Worm (Caenorhabditis elegans) whole organism, L3 larva: Measurements from ENCODE around the gene srm-6.
A peak's percentile ranks its signal among the peaks of the same experiment; 100 is the strongest.

Experiments used
- R02D3.7 ChIP-seq: fragments of 150-350 bp; optimal IDR thresholded peaks from 2 replicates; lab custom pipeline; 2014; ENCODE audit warnings: missing biosample characterization, missing genetic modification characterization
- ZK546.5 ChIP-seq: sonication (generic microtip); optimal IDR thresholded peaks from 2 replicates; lab custom pipeline; 2017; ENCODE audit warnings: missing biosample characterization, missing genetic modification characterization
- ama-1 ChIP-seq: fragments of 150-350 bp; optimal IDR thresholded peaks from 2 replicates; lab custom pipeline; 2018
- ceh-16 ChIP-seq: sonication (generic microtip); optimal IDR thresholded peaks from 2 replicates; lab custom pipeline; 2017; ENCODE audit warnings: missing biosample characterization, missing genetic modification characterization
- ceh-28 ChIP-seq: fragments of 150-350 bp; optimal IDR thresholded peaks from 2 replicates; lab custom pipeline; 2014; ENCODE audit warnings: missing biosample characterization, missing genetic modification reagents, missing genetic modification characterization
- ceh-82 ChIP-seq: fragments of 150-350 bp; optimal IDR thresholded peaks from 2 replicates; lab custom pipeline; 2014; ENCODE audit warnings: missing biosample characterization, missing genetic modification characterization
- daf-12 ChIP-seq: fragments of 150-350 bp; optimal IDR thresholded peaks from 2 replicates; lab custom pipeline; 2014; ENCODE audit warnings: missing biosample characterization, missing genetic modification reagents, missing genetic modification characterization
- egl-27 ChIP-seq: sonication (generic microtip); optimal IDR thresholded peaks from 4 replicates; lab custom pipeline; 2017; ENCODE audit warnings: missing biosample characterization, missing genetic modification reagents, missing genetic modification characterization
- elt-1 ChIP-seq: fragments of 150-350 bp; optimal IDR thresholded peaks from 2 replicates; lab custom pipeline; 2014; ENCODE audit warnings: missing biosample characterization, missing genetic modification characterization
- elt-2 ChIP-seq: sonication (generic microtip); optimal IDR thresholded peaks from 2 replicates; lab custom pipeline; 2016; ENCODE audit warnings: missing genetic modification reagents, mild to moderate bottlenecking, missing genetic modification characterization, missing compliant biosample characterization
- elt-3 ChIP-seq, 3 experiments: fragments of 150-350 bp in 1 of 3; sonication (generic microtip) in 2 of 3; optimal IDR thresholded peaks; 2 replicates in 2 of 3; 4 replicates in 1 of 3; lab custom pipeline; 2014 to 2017; ENCODE audit warnings: missing biosample characterization in 3 of 3, missing genetic modification characterization in 3 of 3
- eor-1 ChIP-seq, 2 experiments: fragments of 150-350 bp; optimal IDR thresholded peaks; 2 replicates each; lab custom pipeline; 2014 to 2018; ENCODE audit warnings: missing biosample characterization in 2 of 2, missing genetic modification characterization in 2 of 2
- fkh-10 ChIP-seq: sonication (generic microtip); optimal IDR thresholded peaks from 2 replicates; lab custom pipeline; 2017; ENCODE audit warnings: missing biosample characterization, missing genetic modification reagents, missing genetic modification characterization
- fkh-2 ChIP-seq: fragments of 150-350 bp; optimal IDR thresholded peaks from 2 replicates; lab custom pipeline; 2014; ENCODE audit warnings: missing biosample characterization, missing genetic modification reagents, missing genetic modification characterization
- fos-1 ChIP-seq: fragments of 150-350 bp; optimal IDR thresholded peaks from 2 replicates; lab custom pipeline; 2014; ENCODE audit warnings: missing biosample characterization, missing genetic modification characterization
- hmg-11 ChIP-seq: sonication (generic microtip); optimal IDR thresholded peaks from 2 replicates; lab custom pipeline; 2016; ENCODE audit warnings: missing genetic modification characterization, missing compliant biosample characterization
- jun-1 ChIP-seq: fragments of 150-350 bp; optimal IDR thresholded peaks from 2 replicates; lab custom pipeline; 2014; ENCODE audit warnings: missing biosample characterization, missing genetic modification reagents, missing genetic modification characterization
- lin-15B ChIP-seq: fragments of 150-350 bp; optimal IDR thresholded peaks from 2 replicates; lab custom pipeline; 2014; ENCODE audit warnings: missing biosample characterization, missing genetic modification characterization
- lin-39 ChIP-seq: fragments of 150-350 bp; optimal IDR thresholded peaks from 2 replicates; lab custom pipeline; 2018; ENCODE audit warnings: missing biosample characterization, missing genetic modification reagents, missing genetic modification characterization
- lsy-12 ChIP-seq: sonication (generic microtip); optimal IDR thresholded peaks from 2 replicates; lab custom pipeline; 2016; ENCODE audit warnings: mild to moderate bottlenecking, missing genetic modification characterization, missing compliant biosample characterization
- mdl-1 ChIP-seq: fragments of 150-350 bp; optimal IDR thresholded peaks from 2 replicates; lab custom pipeline; 2014; ENCODE audit warnings: missing biosample characterization, missing genetic modification characterization
- nfya-1 ChIP-seq: sonication (generic microtip); optimal IDR thresholded peaks from 2 replicates; lab custom pipeline; 2017; ENCODE audit warnings: missing genetic modification characterization, mild to moderate bottlenecking, missing compliant biosample characterization, antibody characterized with exemption, moderate library complexity; ENCODE audit not compliant: insufficient read depth
- nhr-11 ChIP-seq: fragments of 150-350 bp; optimal IDR thresholded peaks from 2 replicates; lab custom pipeline; 2014; ENCODE audit warnings: missing biosample characterization, missing genetic modification characterization
- nhr-12 ChIP-seq: fragments of 150-350 bp; optimal IDR thresholded peaks from 2 replicates; lab custom pipeline; 2014; ENCODE audit warnings: missing biosample characterization, missing genetic modification characterization
- nhr-23 ChIP-seq: fragments of 150-350 bp; optimal IDR thresholded peaks from 2 replicates; lab custom pipeline; 2014; ENCODE audit warnings: missing biosample characterization, missing genetic modification reagents, missing genetic modification characterization
- nhr-237 ChIP-seq: fragments of 150-350 bp; optimal IDR thresholded peaks from 2 replicates; lab custom pipeline; 2014; ENCODE audit warnings: missing biosample characterization, missing genetic modification characterization
- nhr-25 ChIP-seq: sonication (generic microtip); optimal IDR thresholded peaks from 2 replicates; lab custom pipeline; 2017; ENCODE audit warnings: missing biosample characterization, missing genetic modification characterization
- nhr-28 ChIP-seq: fragments of 150-350 bp; optimal IDR thresholded peaks from 2 replicates; lab custom pipeline; 2014; ENCODE audit warnings: missing biosample characterization, missing genetic modification characterization
- nhr-43 ChIP-seq: sonication (generic microtip); optimal IDR thresholded peaks from 2 replicates; lab custom pipeline; 2016; ENCODE audit warnings: mild to moderate bottlenecking, missing genetic modification characterization, missing compliant biosample characterization; ENCODE audit not compliant: poor library complexity, severe bottlenecking
- nhr-76 ChIP-seq: fragments of 150-350 bp; sonication (generic microtip); optimal IDR thresholded peaks from 5 replicates; lab custom pipeline; 2014; ENCODE audit warnings: missing biosample characterization, missing genetic modification characterization
- nhr-77 ChIP-seq: fragments of 150-350 bp; optimal IDR thresholded peaks from 2 replicates; lab custom pipeline; 2014; ENCODE audit warnings: missing biosample characterization, missing genetic modification characterization
- pha-4 ChIP-seq: fragments of 150-350 bp; optimal IDR thresholded peaks from 2 replicates; lab custom pipeline; 2014; ENCODE audit warnings: missing biosample characterization, missing genetic modification reagents, missing genetic modification characterization
- pqm-1 ChIP-seq: fragments of 150-350 bp; optimal IDR thresholded peaks from 2 replicates; lab custom pipeline; 2017; ENCODE audit warnings: missing biosample characterization, missing genetic modification characterization, inconsistent platforms
- sea-2 ChIP-seq: fragments of 150-350 bp; sonication (generic microtip); optimal IDR thresholded peaks from 4 replicates; lab custom pipeline; 2014; ENCODE audit warnings: missing biosample characterization, missing genetic modification reagents, missing genetic modification characterization
- skn-1 ChIP-seq: fragments of 150-350 bp; optimal IDR thresholded peaks from 2 replicates; lab custom pipeline; 2014; ENCODE audit warnings: missing biosample characterization, missing genetic modification characterization
- snpc-4 ChIP-seq: fragments of 150-350 bp; optimal IDR thresholded peaks from 2 replicates; lab custom pipeline; 2014; ENCODE audit warnings: missing biosample characterization, missing genetic modification characterization
- tbx-2 ChIP-seq: sonication (generic microtip); optimal IDR thresholded peaks from 2 replicates; lab custom pipeline; 2016; ENCODE audit warnings: mild to moderate bottlenecking, missing genetic modification characterization, missing compliant biosample characterization
- unc-62 ChIP-seq: fragments of 150-350 bp; sonication (generic microtip); optimal IDR thresholded peaks from 4 replicates; lab custom pipeline; 2014; ENCODE audit warnings: missing biosample characterization, missing genetic modification reagents, missing genetic modification characterization
- zag-1 ChIP-seq: fragments of 150-350 bp; optimal IDR thresholded peaks from 2 replicates; lab custom pipeline; 2014; ENCODE audit warnings: missing biosample characterization, missing genetic modification characterization
- ztf-11 ChIP-seq: fragments of 150-350 bp; optimal IDR thresholded peaks from 2 replicates; lab custom pipeline; 2014; ENCODE audit warnings: missing biosample characterization, missing genetic modification characterization

Gene srm-6

ce11 chrV:14357347-14357746 lies 20.6 kb downstream of the srm-6 start:
- peak; percentile 86 for TF ChIP-seq nfya-1
- TF ChIP-seq, all 47 proteins: peak for 1; not testable (repeated sequence) for 46

ce11 chrV:14358577-14358976 lies 21.8 kb downstream of the srm-6 start, which contains the start of gene Y49A3A.4:
Gene Y49A3A.4, minus strand, starts transcription at chrV:14358890.
- TF ChIP-seq elt-2 (tag; lab: Kevin White, UChicago) (peak; percentile 11), skn-1 (tag; lab: Kevin White, UChicago) (no peak), snpc-4 (peak; percentile 77), nfya-1 (peak; percentile 14), sea-2 (no peak)

ce11 chrV:14361973-14362372 lies 25.2 kb downstream of the srm-6 start:
- TF ChIP-seq ceh-28 = no peak
- TF ChIP-seq pha-4 (tag; lab: Kevin White, UChicago) = no peak
- TF ChIP-seq nhr-43 = no peak
- no peak for TF ChIP-seq nhr-25 (tag; lab: Kevin White, UChicago)
- TF ChIP-seq eor-1 (tag; optimal IDR thresholded peaks at IDR 0.05; lab: Kevin White, UChicago) = no peak
- no peak for TF ChIP-seq ceh-82 (tag; lab: Kevin White, UChicago)
- no peak for TF ChIP-seq jun-1 (tag; lab: Kevin White, UChicago)
- no peak for TF ChIP-seq nhr-76
- TF ChIP-seq nhr-237 (tag; lab: Kevin White, UChicago) = no peak
- no peak for TF ChIP-seq nhr-12 (tag; lab: Kevin White, UChicago)

ce11 chrV:14364586-14365248 lies 28.0 kb downstream of the srm-6 start:
- no peak for TF ChIP-seq mdl-1 (tag; lab: Kevin White, UChicago)
- TF ChIP-seq nhr-76 = no peak
- TF ChIP-seq nhr-25 (tag; lab: Kevin White, UChicago) = peak; percentile 88
- TF ChIP-seq lsy-12 (tag; lab: Kevin White, UChicago) = peak; percentile 29
- TF ChIP-seq elt-2 (tag; lab: Kevin White, UChicago) = no peak
- TF ChIP-seq pqm-1 = no peak
- TF ChIP-seq nhr-43 = peak; percentile 46
- TF ChIP-seq hmg-11 (tag; lab: Kevin White, UChicago) = peak; percentile 66
- peak; percentile 14 for TF ChIP-seq nhr-23 (tag; lab: Kevin White, UChicago)
- TF ChIP-seq lin-39 (tag; lab: Kevin White, UChicago) = peak; percentile 47
- TF ChIP-seq snpc-4 = no peak
- TF ChIP-seq jun-1 (tag; lab: Kevin White, UChicago) = no peak
- TF ChIP-seq fkh-10 (GFP tag; lab: Kevin White, UChicago) = no peak
- TF ChIP-seq ama-1 (lab: Kevin White, UChicago) = peak; percentile 35
- TF ChIP-seq ztf-11 = peak; percentile 33
- no peak for TF ChIP-seq nhr-11 (tag; lab: Kevin White, UChicago)
- peak; percentile 100 for TF ChIP-seq nfya-1

ce11 chrV:14366487-14366962 lies 29.8 kb downstream of the srm-6 start:
- peak; percentile 24 for TF ChIP-seq lin-15B (tag; lab: Kevin White, UChicago)
- TF ChIP-seq pha-4 (tag; lab: Kevin White, UChicago) = no peak
- peak; percentile 77 for TF ChIP-seq nhr-25 (tag; lab: Kevin White, UChicago)
- no peak for TF ChIP-seq elt-3 (tag; optimal IDR thresholded peaks at IDR 0.05; lab: Kevin White, UChicago)
- TF ChIP-seq skn-1 (tag; lab: Kevin White, UChicago) = peak; percentile 63
- TF ChIP-seq mdl-1 (tag; lab: Kevin White, UChicago) = peak; percentile 70
- no peak for TF ChIP-seq ceh-16
- peak; percentile 44 for TF ChIP-seq snpc-4
- TF ChIP-seq sea-2 = no peak
- TF ChIP-seq nfya-1 = peak; percentile 95
- no peak for TF ChIP-seq nhr-28 (tag; lab: Kevin White, UChicago)
- TF ChIP-seq daf-12 (tag; lab: Kevin White, UChicago) = peak; percentile 99
- TF ChIP-seq fos-1 (tag; lab: Kevin White, UChicago) = peak; percentile 82
- peak; percentile 38 for TF ChIP-seq ztf-11
- peak; percentile 52 for TF ChIP-seq R02D3.7 (tag; lab: Kevin White, UChicago)
- TF ChIP-seq elt-2 (tag; lab: Kevin White, UChicago) = peak; percentile 32
- peak; percentile 83 for TF ChIP-seq hmg-11 (tag; lab: Kevin White, UChicago)
- TF ChIP-seq zag-1 (tag; lab: Kevin White, UChicago) = peak; percentile 65
- TF ChIP-seq ceh-28 = peak; percentile 72
- peak; percentile 39 for TF ChIP-seq pqm-1
- peak; percentile 86 for TF ChIP-seq lsy-12 (tag; lab: Kevin White, UChicago)
- no peak for TF ChIP-seq nhr-76
- peak; percentile 63 for TF ChIP-seq fkh-2 (tag; lab: Kevin White, UChicago)
- TF ChIP-seq nhr-77 (tag; lab: Kevin White, UChicago) = no peak
- TF ChIP-seq elt-1 = peak; percentile 22
- peak; percentile 85 for TF ChIP-seq unc-62 (GFP tag; lab: Kevin White, UChicago)
- TF ChIP-seq ZK546.5 (tag; lab: Kevin White, UChicago) = no peak
- TF ChIP-seq jun-1 (tag; lab: Kevin White, UChicago) = peak; percentile 15
- no peak for TF ChIP-seq ama-1 (lab: Kevin White, UChicago)
- peak; percentile 74 for TF ChIP-seq nhr-43
- peak; percentile 72 for TF ChIP-seq ceh-82 (tag; lab: Kevin White, UChicago)
- TF ChIP-seq nhr-23 (tag; lab: Kevin White, UChicago) = peak; percentile 90
- peak; percentile 88 for TF ChIP-seq tbx-2 (tag; lab: Kevin White, UChicago)
- peak; percentile 82 for TF ChIP-seq lin-39 (tag; lab: Kevin White, UChicago)
- TF ChIP-seq egl-27 (tag; lab: Kevin White, UChicago) = no peak
